Worm (Caenorhabditis elegans): Measurements from ENCODE around the gene rsef-1.

- TF ChIP-seq ceh-43 (GFP tag; optimal IDR thresholded peaks at IDR 0.05) (no peak), mep-1 (tag; optimal IDR thresholded peaks at IDR 0.05) (no peak), ztf-11 (tag; optimal IDR thresholded peaks at IDR 0.05) (no peak), drap-1 (GFP tag; optimal IDR thresholded peaks at IDR 0.05) (no peak), blmp-1 (tag; optimal IDR thresholded peaks at IDR 0.05) (no peak), flh-1 (GFP tag; optimal IDR thresholded peaks at IDR 0.05) (no peak), ceh-39 (tag; optimal IDR thresholded peaks at IDR 0.05) (no peak), lsy-2 (tag; optimal IDR thresholded peaks at IDR 0.05) (no peak), pha-4 (tag; optimal IDR thresholded peaks at IDR 0.05) (no peak), lin-13 (tag; optimal IDR thresholded peaks at IDR 0.05) (no peak), nhr-237 (tag; optimal IDR thresholded peaks at IDR 0.05) (no peak), nhr-2 (tag; optimal IDR thresholded peaks at IDR 0.05) (no peak), elt-3 (tag; optimal IDR thresholded peaks at IDR 0.05) (no peak)
Measured at ce11 chrX:3033492-3033891, 25.7 kb downstream of the rsef-1 start.

Data from whole organism, mixed stage, embryonic.